Worm (Caenorhabditis elegans): ENCODE data around the gene R08C7.8.

DNA sequence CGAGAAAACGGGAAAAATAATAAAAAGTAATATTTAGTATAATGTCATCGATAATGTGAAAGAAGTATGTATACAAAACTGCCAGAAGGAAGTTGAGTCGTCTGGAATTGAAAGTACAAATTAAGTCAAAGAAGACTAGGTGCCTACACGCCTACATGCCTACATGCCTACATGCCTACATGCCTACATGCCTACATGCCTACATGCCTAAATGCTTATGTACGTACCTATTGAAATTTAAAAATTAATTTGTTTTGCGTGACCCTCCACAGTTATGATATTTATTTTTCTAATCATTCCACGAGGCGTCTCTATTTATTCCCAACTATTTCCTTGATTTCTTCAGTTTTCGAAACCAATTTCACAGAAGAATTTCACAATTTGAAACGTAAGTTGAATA is 4.4 kb downstream of the R08C7.8 start, which contains the start of the genes str-185 and R08C7.5:
- TF ChIP-seq xnd-1 (tag; optimal IDR thresholded peaks at IDR 0.05) (no peak), pbrm-1 (GFP tag; IDR thresholded peaks at IDR 0.05) (no peak), mes-4 (tag; optimal IDR thresholded peaks at IDR 0.05) (no peak), dpl-1 (GFP tag; optimal IDR thresholded peaks at IDR 0.05) (no peak), unc-62 (GFP tag; optimal IDR thresholded peaks at IDR 0.05) (no peak), ama-1 (optimal IDR thresholded peaks at IDR 0.05) (no peak), ama-1 (GFP tag; optimal IDR thresholded peaks at IDR 0.05) (no peak)

All from whole organism, young adult.